Fruit fly (Drosophila melanogaster): Measurements from ENCODE around the gene VhaSFD.

- no peak for TF ChIP-seq CTCF (optimal IDR thresholded peaks at IDR 0.05)
- TF ChIP-seq CG8478 (optimal IDR thresholded peaks at IDR 0.05) = no peak
Measured at dm6 chr2L:16683958-16684877, 43.4 kb downstream of the VhaSFD start, which contains the start of gene CG31807.
